Fruit fly (Drosophila melanogaster) whole organism, embryonic: Measurements from ENCODE around the gene CG31542.

Experiments
- CG11247 ChIP-seq: fragments of 200-800 bp; sonication (Bioruptor generic); IDR thresholded peaks from 2 replicates; pipeline ENCODE4 v1.3.6; 2022; ENCODE audit warnings: missing biosample characterization, missing genetic modification characterization
- CG12104 ChIP-seq: fragments of 200-800 bp; sonication (Bioruptor generic); optimal IDR thresholded peaks from 3 replicates; lab custom pipeline; 2016; ENCODE audit warnings: missing biosample characterization, missing genetic modification characterization
- CG12219 ChIP-seq: fragments of 200-800 bp; sonication (Bioruptor generic); optimal IDR thresholded peaks from 3 replicates; lab custom pipeline; 2018; ENCODE audit warnings: missing biosample characterization, mild to moderate bottlenecking, missing genetic modification characterization
- CG12769 ChIP-seq: fragments of 200-800 bp; sonication (Bioruptor generic); optimal IDR thresholded peaks from 2 replicates; lab custom pipeline; 2019; ENCODE audit warnings: missing biosample characterization, mild to moderate bottlenecking, missing genetic modification characterization, moderate library complexity
- CG13287 ChIP-seq: fragments of 200-800 bp; sonication (Bioruptor generic); IDR thresholded peaks from 2 replicates; pipeline ENCODE4 v1.3.6; 2022; ENCODE audit warnings: missing biosample characterization, missing genetic modification characterization; ENCODE audit not compliant: partially characterized antibody
- CG1602 ChIP-seq: fragments of 200-800 bp; sonication (Bioruptor generic); optimal IDR thresholded peaks from 3 replicates; lab custom pipeline; 2016; ENCODE audit warnings: missing biosample characterization, missing genetic modification characterization
- CG17829 ChIP-seq: fragments of 200-800 bp; optimal IDR thresholded peaks from 2 replicates; lab custom pipeline; 2019; ENCODE audit warnings: missing biosample characterization, mild to moderate bottlenecking, missing genetic modification characterization, moderate library complexity
- CG17912 ChIP-seq: fragments of 200-800 bp; sonication (Bioruptor generic); optimal IDR thresholded peaks from 2 replicates; lab custom pipeline; 2018; ENCODE audit warnings: missing biosample characterization, mild to moderate bottlenecking, missing genetic modification characterization
- CG2199 ChIP-seq: fragments of 200-800 bp; sonication (Bioruptor generic); IDR thresholded peaks from 3 replicates; pipeline ENCODE4 v1.3.6; 2022; ENCODE audit warnings: missing biosample characterization, missing genetic modification characterization
- CG3163 ChIP-seq: fragments of 200-800 bp; sonication (Bioruptor generic); optimal IDR thresholded peaks from 3 replicates; lab custom pipeline; 2016; ENCODE audit warnings: missing biosample characterization, missing genetic modification characterization
- CG5245 ChIP-seq: fragments of 200-800 bp; sonication (Bioruptor generic); optimal IDR thresholded peaks from 3 replicates; lab custom pipeline; 2016; ENCODE audit warnings: missing biosample characterization, missing genetic modification characterization
- CG6683 ChIP-seq: fragments of 200-800 bp; sonication (Bioruptor generic); optimal IDR thresholded peaks from 2 replicates; lab custom pipeline; 2017; ENCODE audit warnings: missing biosample characterization, mild to moderate bottlenecking, missing genetic modification characterization, missing genetic modification reagents
- CG6689 ChIP-seq: fragments of 200-800 bp; sonication (Bioruptor generic); IDR thresholded peaks from 2 replicates; pipeline ENCODE4 v1.3.6; 2022; ENCODE audit warnings: missing biosample characterization, missing genetic modification characterization
- CG8359 ChIP-seq: fragments of 200-800 bp; sonication (Bioruptor generic); optimal IDR thresholded peaks from 2 replicates; lab custom pipeline; 2017; ENCODE audit warnings: missing biosample characterization, mild to moderate bottlenecking, missing genetic modification characterization, borderline replicate concordance
- Dad ChIP-seq: fragments of 200-800 bp; sonication (Bioruptor generic); optimal IDR thresholded peaks from 3 replicates; lab custom pipeline; 2016; ENCODE audit warnings: missing biosample characterization, missing genetic modification characterization
- Eip74EF ChIP-seq, 2 experiments: fragments of 200-800 bp in 1 of 2; fragments of >200 bp in 1 of 2; sonication (Bioruptor generic) in 1 of 2; optimal IDR thresholded peaks; 2 replicates each; lab custom pipeline; 2017 to 2019; ENCODE audit warnings: missing biosample characterization in 2 of 2, missing genetic modification characterization in 2 of 2, mild to moderate bottlenecking in 1 of 2, moderate library complexity in 1 of 2
- Fer1 ChIP-seq: fragments of 200-800 bp; sonication (Bioruptor generic); optimal IDR thresholded peaks from 2 replicates; lab custom pipeline; 2017; ENCODE audit warnings: missing biosample characterization, mild to moderate bottlenecking, missing genetic modification characterization
- Fer3 ChIP-seq: fragments of 200-800 bp; sonication (Bioruptor generic); optimal IDR thresholded peaks from 2 replicates; lab custom pipeline; 2018; ENCODE audit warnings: missing biosample characterization, mild to moderate bottlenecking, missing genetic modification characterization, moderate library complexity
- HmgZ ChIP-seq: fragments of 200-800 bp; sonication (Bioruptor generic); optimal IDR thresholded peaks from 2 replicates; lab custom pipeline; 2018; ENCODE audit warnings: missing biosample characterization, mild to moderate bottlenecking, missing genetic modification characterization
- Jarid2 ChIP-seq: fragments of 200-800 bp; sonication (Bioruptor generic); optimal IDR thresholded peaks from 3 replicates; lab custom pipeline; 2017; ENCODE audit warnings: mild to moderate bottlenecking, missing biosample characterization, missing genetic modification reagents, missing genetic modification characterization
- MBD-R2 ChIP-seq: fragments of 200-800 bp; sonication (Bioruptor generic); IDR thresholded peaks from 2 replicates; pipeline ENCODE4 v1.3.6; 2022; ENCODE audit warnings: missing biosample characterization, missing genetic modification characterization
- Mad ChIP-seq: fragments of 200-800 bp; sonication (Bioruptor generic); optimal IDR thresholded peaks from 2 replicates; lab custom pipeline; 2016; ENCODE audit warnings: missing biosample characterization, missing genetic modification characterization
- Med ChIP-seq: fragments of 200-800 bp; sonication (Bioruptor generic); peaks from one replicate; lab custom pipeline; 2016; ENCODE audit warnings: missing biosample characterization, missing genetic modification characterization, mild to moderate bottlenecking, inconsistent platforms, moderate library complexity
- Ptx1 ChIP-seq: fragments of 200-800 bp; sonication (Bioruptor generic); IDR thresholded peaks from 2 replicates; pipeline ENCODE4 v1.3.6; 2022; ENCODE audit warnings: missing biosample characterization, missing genetic modification characterization
- Sox100B ChIP-seq: fragments of 200-800 bp; sonication (Bioruptor generic); optimal IDR thresholded peaks from 3 replicates; lab custom pipeline; 2018; ENCODE audit warnings: missing biosample characterization, mild to moderate bottlenecking, missing genetic modification characterization
- Sox102F ChIP-seq: fragments of 200-800 bp; sonication (Bioruptor generic); optimal IDR thresholded peaks from 2 replicates; lab custom pipeline; 2018; ENCODE audit warnings: missing biosample characterization, mild to moderate bottlenecking, missing genetic modification characterization, moderate library complexity
- al ChIP-seq: fragments of 200-800 bp; sonication (Bioruptor generic); IDR thresholded peaks from 2 replicates; pipeline ENCODE4 v1.3.6; 2022; ENCODE audit warnings: missing biosample characterization, missing genetic modification characterization
- caup ChIP-seq: fragments of 200-800 bp; sonication (Bioruptor generic); optimal IDR thresholded peaks from 3 replicates; lab custom pipeline; 2017; ENCODE audit warnings: missing biosample characterization, mild to moderate bottlenecking, missing genetic modification characterization, moderate library complexity; ENCODE audit not compliant: severe bottlenecking
- cg ChIP-seq: fragments of 200-800 bp; sonication (Bioruptor generic); optimal IDR thresholded peaks from 3 replicates; lab custom pipeline; 2019; ENCODE audit warnings: missing biosample characterization, mild to moderate bottlenecking, missing genetic modification characterization, moderate library complexity
- ewg ChIP-seq: fragments of 200-800 bp; sonication (Bioruptor generic); optimal IDR thresholded peaks from 3 replicates; lab custom pipeline; 2017; ENCODE audit warnings: mild to moderate bottlenecking, missing biosample characterization, missing genetic modification reagents, missing genetic modification characterization
- eyg ChIP-seq: fragments of 200-800 bp; sonication (Bioruptor generic); optimal IDR thresholded peaks from 3 replicates; lab custom pipeline; 2016; ENCODE audit warnings: missing biosample characterization, missing genetic modification characterization
- fd102C ChIP-seq: fragments of 200-800 bp; sonication (Bioruptor generic); optimal IDR thresholded peaks from 2 replicates; lab custom pipeline; 2018; ENCODE audit warnings: missing biosample characterization, mild to moderate bottlenecking, missing genetic modification characterization, moderate library complexity
- fd3F ChIP-seq: fragments of 200-800 bp; sonication (Bioruptor generic); optimal IDR thresholded peaks from 2 replicates; lab custom pipeline; 2018; ENCODE audit warnings: missing biosample characterization, mild to moderate bottlenecking, missing genetic modification characterization, moderate library complexity
- fu2 ChIP-seq: fragments of 200-800 bp; sonication (Bioruptor generic); optimal IDR thresholded peaks from 2 replicates; lab custom pipeline; 2016; ENCODE audit warnings: missing biosample characterization, missing genetic modification characterization
- gro ChIP-seq: fragments of 200-800 bp; sonication (Bioruptor generic); optimal IDR thresholded peaks from 2 replicates; lab custom pipeline; 2016; ENCODE audit warnings: missing biosample characterization, missing genetic modification characterization
- ham ChIP-seq: fragments of 200-800 bp; sonication (Bioruptor generic); IDR thresholded peaks from 2 replicates; pipeline ENCODE4 v1.3.6; 2022; ENCODE audit warnings: missing biosample characterization, missing genetic modification characterization
- hkb ChIP-seq, 2 experiments: fragments of 200-800 bp in 1 of 2; fragments of >200 bp in 1 of 2; sonication (Bioruptor generic) in 1 of 2; IDR thresholded peaks in 1 of 2; optimal IDR thresholded peaks in 1 of 2; 2 replicates each; pipeline versions ENCODE4 v1.3.6 to Lab custom; 2017 to 2022; ENCODE audit warnings: missing biosample characterization in 1 of 2, missing genetic modification characterization in 1 of 2
- insv ChIP-seq, 2 experiments: fragments of 200-800 bp; sonication (Bioruptor generic); optimal IDR thresholded peaks; 3 replicates each; lab custom pipeline; 2016 to 2018; ENCODE audit warnings: missing biosample characterization in 2 of 2, missing genetic modification characterization in 2 of 2
- kay ChIP-seq: fragments of 200-800 bp; sonication (Bioruptor generic); optimal IDR thresholded peaks from 2 replicates; lab custom pipeline; 2016; ENCODE audit warnings: missing biosample characterization, missing genetic modification characterization
- p53 ChIP-seq: fragments of 200-800 bp; sonication (Bioruptor generic); optimal IDR thresholded peaks from 2 replicates; lab custom pipeline; 2016; ENCODE audit warnings: missing biosample characterization, missing genetic modification characterization
- psq ChIP-seq: fragments of 200-800 bp; sonication (Bioruptor generic); optimal IDR thresholded peaks from 2 replicates; lab custom pipeline; 2017; ENCODE audit warnings: missing biosample characterization, missing genetic modification characterization
- rib ChIP-seq: fragments of 200-800 bp; sonication (Bioruptor generic); IDR thresholded peaks from 2 replicates; pipeline ENCODE4 v1.3.6; 2022; ENCODE audit warnings: missing biosample characterization, missing genetic modification characterization
- sd ChIP-seq: fragments of 200-800 bp; sonication (Bioruptor generic); optimal IDR thresholded peaks from 3 replicates; lab custom pipeline; 2018; ENCODE audit warnings: missing biosample characterization, mild to moderate bottlenecking, missing genetic modification characterization, moderate library complexity
- sens-2 ChIP-seq: fragments of 200-800 bp; sonication (Bioruptor generic); IDR thresholded peaks from 2 replicates; pipeline ENCODE4 v1.3.6; 2022; ENCODE audit warnings: missing biosample characterization, missing genetic modification characterization
- sisA ChIP-seq: fragments of 200-800 bp; sonication (Bioruptor generic); IDR thresholded peaks from 2 replicates; pipeline ENCODE4 v1.3.6; 2022; ENCODE audit warnings: missing biosample characterization, missing genetic modification characterization
- sob ChIP-seq: fragments of 200-800 bp; sonication (Bioruptor generic); IDR thresholded peaks from 2 replicates; pipeline ENCODE4 v1.3.6; 2022; ENCODE audit warnings: missing biosample characterization, missing genetic modification characterization
- sqz ChIP-seq: fragments of 200-800 bp; sonication (Bioruptor generic); optimal IDR thresholded peaks from 3 replicates; lab custom pipeline; 2018; ENCODE audit warnings: missing biosample characterization, mild to moderate bottlenecking, missing genetic modification characterization
- tap ChIP-seq: fragments of 200-800 bp; optimal IDR thresholded peaks from 3 replicates; lab custom pipeline; 2019; ENCODE audit warnings: missing biosample characterization, mild to moderate bottlenecking, missing genetic modification characterization, moderate library complexity
- trem ChIP-seq: fragments of 200-800 bp; optimal IDR thresholded peaks from 3 replicates; lab custom pipeline; 2019; ENCODE audit warnings: missing biosample characterization, mild to moderate bottlenecking, missing genetic modification characterization, moderate library complexity
- twi ChIP-seq: fragments of 200-800 bp; optimal IDR thresholded peaks from 2 replicates; lab custom pipeline; 2019; ENCODE audit warnings: missing biosample characterization, mild to moderate bottlenecking, missing genetic modification characterization, moderate library complexity
- tx ChIP-seq: fragments of 200-800 bp; sonication (Bioruptor generic); optimal IDR thresholded peaks from 2 replicates; lab custom pipeline; 2016; ENCODE audit warnings: missing biosample characterization, missing genetic modification characterization

The CG31542 gene

DNA sequence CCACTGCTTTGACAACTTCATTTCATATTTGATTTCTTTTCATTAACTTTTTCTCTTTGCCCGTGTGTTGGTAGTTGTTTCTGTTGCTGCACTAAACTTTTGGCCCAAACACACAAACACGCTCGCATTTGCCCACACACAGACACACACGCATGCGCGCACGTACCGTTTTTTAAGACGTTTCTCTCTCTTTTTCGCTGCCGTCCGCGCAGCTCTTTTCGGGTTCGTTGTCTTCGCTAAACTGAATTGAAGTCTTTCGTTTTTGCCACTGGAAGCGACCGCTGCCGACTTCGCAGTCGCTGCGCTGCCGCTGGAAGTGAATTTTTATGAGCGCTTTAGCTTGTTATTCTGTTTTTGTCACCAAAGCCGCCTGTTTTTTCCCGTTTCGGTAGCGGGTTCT is 23.3 kb downstream of the CG31542 start, which contains the start of gene kkv (continued):
- TF ChIP-seq Sox100B (GFP tag; lab: Kevin White, UChicago), result no peak
- peak; percentile 45 for TF ChIP-seq sd (tag; lab: Kevin White, UChicago)
- no peak for TF ChIP-seq trem (tag; lab: Kevin White, UChicago)
- peak; percentile 56 for TF ChIP-seq Jarid2 (GFP tag; lab: Kevin White, UChicago)
- TF ChIP-seq CG1602 (GFP tag; lab: Kevin White, UChicago), result no peak
- TF ChIP-seq MBD-R2, result no peak
- TF ChIP-seq Ptx1, result no peak
- no peak for TF ChIP-seq al (GFP tag; lab: Robert Waterston, UW)
- no peak for TF ChIP-seq p53
- TF ChIP-seq CG2199 (GFP tag; lab: Robert Waterston, UW), result 0 out of 3 replicates have a peak, but pooled peaks have one; percentile 28
- TF ChIP-seq hkb (optimal IDR thresholded peaks at IDR 0.05; lab: Kevin White, UChicago), result no peak
- no peak for TF ChIP-seq hkb (GFP tag; IDR thresholded peaks at IDR 0.05; lab: Robert Waterston, UW)
- TF ChIP-seq ewg (GFP tag; lab: Kevin White, UChicago), result peak; percentile 1
- TF ChIP-seq CG5245 (GFP tag; lab: Kevin White, UChicago), result no peak
- TF ChIP-seq Eip74EF (GFP tag; optimal IDR thresholded peaks at IDR 0.05; lab: Kevin White, UChicago), result no peak
- TF ChIP-seq Fer3 (tag; lab: Kevin White, UChicago), result no peak
- TF ChIP-seq rib (GFP tag; lab: Robert Waterston, UW), result peak; percentile 41; the same call in 1 of the 2 replicates
- no peak for TF ChIP-seq fu2 (GFP tag; lab: Kevin White, UChicago)
- no peak for TF ChIP-seq ham (GFP tag; lab: Robert Waterston, UW)
- no peak for TF ChIP-seq CG12219 (GFP tag; lab: Kevin White, UChicago)
- no peak for TF ChIP-seq fd3F (GFP tag; lab: Kevin White, UChicago)
- no peak for TF ChIP-seq tx (GFP tag; lab: Kevin White, UChicago)
- TF ChIP-seq sisA (GFP tag; lab: Robert Waterston, UW), result no peak
- TF ChIP-seq Dad (GFP tag; lab: Kevin White, UChicago), result no peak
- TF ChIP-seq sqz (GFP tag; lab: Kevin White, UChicago), result no peak
- no peak for TF ChIP-seq fd102C (GFP tag; lab: Kevin White, UChicago)
- TF ChIP-seq HmgZ (tag; lab: Kevin White, UChicago), result no peak
- no peak for TF ChIP-seq CG6689
- no peak for TF ChIP-seq CG17829 (tag; lab: Kevin White, UChicago)
- TF ChIP-seq kay (GFP tag; lab: Kevin White, UChicago), result no peak
- no peak for TF ChIP-seq Mad (GFP tag; lab: Kevin White, UChicago)
- no peak for TF ChIP-seq eyg (GFP tag; lab: Kevin White, UChicago)
- no peak for TF ChIP-seq Sox102F
- peak; percentile 25; the same call in 1 of the 2 replicates for TF ChIP-seq sob (GFP tag; lab: Robert Waterston, UW)
- TF ChIP-seq twi, result no peak
- TF ChIP-seq CG12769, result peak; percentile 43
- no peak for TF ChIP-seq CG17912 (GFP tag; lab: Kevin White, UChicago)
- TF ChIP-seq caup, result no peak
- TF ChIP-seq CG11247 (GFP tag; lab: Robert Waterston, UW), result peak; percentile 85
- TF ChIP-seq Med (GFP tag; lab: Kevin White, UChicago), result peak; percentile 31
- no peak for TF ChIP-seq CG8359
- peak; percentile 18; the same call in 1 of the 2 replicates for TF ChIP-seq CG13287 (GFP tag; lab: Robert Waterston, UW)
- peak; percentile 78 for TF ChIP-seq cg (GFP tag; lab: Kevin White, UChicago)
- TF ChIP-seq CG6683 (GFP tag; lab: Kevin White, UChicago), result no peak
- TF ChIP-seq tap (tag; lab: Kevin White, UChicago), result no peak
- no peak for TF ChIP-seq CG3163
- no peak for TF ChIP-seq Fer1 (GFP tag; lab: Kevin White, UChicago)
- no peak for TF ChIP-seq insv (GFP tag; optimal IDR thresholded peaks at IDR 0.05; lab: Kevin White, UChicago)
- TF ChIP-seq CG12104 (GFP tag; lab: Kevin White, UChicago), result no peak
- TF ChIP-seq psq (GFP tag; lab: Kevin White, UChicago), result no peak
- TF ChIP-seq gro (GFP tag; lab: Kevin White, UChicago), result no peak
- no peak for TF ChIP-seq sens-2
